Worm (Caenorhabditis elegans) whole organism, mixed stage, embryonic: ENCODE data around the gene Y45G5AM.6.

Source experiments
- bed-3 ChIP-seq: fragments of 200-800 bp; sonication (Bioruptor generic); optimal IDR thresholded peaks from 3 replicates; lab custom pipeline; 2018; ENCODE audit warnings: mild to moderate bottlenecking, missing genetic modification characterization, moderate library complexity, missing compliant biosample characterization
- blmp-1 ChIP-seq: fragments of 150-350 bp; optimal IDR thresholded peaks from 2 replicates; lab custom pipeline; 2014; ENCODE audit warnings: missing biosample characterization, missing genetic modification characterization
- ceh-39 ChIP-seq: fragments of 150-350 bp; optimal IDR thresholded peaks from 2 replicates; lab custom pipeline; 2014; ENCODE audit warnings: missing biosample characterization, missing genetic modification characterization
- ceh-43 ChIP-seq: fragments of 200-800 bp; sonication (Bioruptor generic); optimal IDR thresholded peaks from 2 replicates; lab custom pipeline; 2018; ENCODE audit warnings: mild to moderate bottlenecking, missing genetic modification characterization, moderate library complexity, missing compliant biosample characterization
- ceh-83 ChIP-seq: fragments of 200-800 bp; sonication (Bioruptor generic); optimal IDR thresholded peaks from 2 replicates; lab custom pipeline; 2018; ENCODE audit warnings: mild to moderate bottlenecking, missing genetic modification characterization, missing compliant biosample characterization
- cnd-1 ChIP-seq: fragments of 200-800 bp; sonication (Bioruptor generic); optimal IDR thresholded peaks from 2 replicates; lab custom pipeline; 2018; ENCODE audit warnings: mild to moderate bottlenecking, missing genetic modification characterization, missing compliant biosample characterization
- drap-1 ChIP-seq: fragments of 200-800 bp; sonication (Bioruptor generic); optimal IDR thresholded peaks from 3 replicates; lab custom pipeline; 2018; ENCODE audit warnings: mild to moderate bottlenecking, missing genetic modification characterization, missing compliant biosample characterization
- elt-1 ChIP-seq: sonication (generic microtip); optimal IDR thresholded peaks from 2 replicates; lab custom pipeline; 2017; ENCODE audit warnings: missing genetic modification characterization, mild to moderate bottlenecking, missing compliant biosample characterization, antibody characterized with exemption, moderate library complexity, borderline replicate concordance; ENCODE audit not compliant: insufficient read depth
- ham-2 ChIP-seq: fragments of 200-800 bp; sonication (Bioruptor generic); optimal IDR thresholded peaks from 2 replicates; lab custom pipeline; 2018; ENCODE audit warnings: mild to moderate bottlenecking, missing genetic modification characterization, missing compliant biosample characterization
- lin-13 ChIP-seq: fragments of 150-350 bp; optimal IDR thresholded peaks from 2 replicates; lab custom pipeline; 2014; ENCODE audit warnings: missing biosample characterization, missing genetic modification characterization
- lin-32 ChIP-seq: fragments of 200-800 bp; sonication (Bioruptor generic); optimal IDR thresholded peaks from 2 replicates; lab custom pipeline; 2018; ENCODE audit warnings: mild to moderate bottlenecking, missing genetic modification characterization, missing compliant biosample characterization
- lsy-2 ChIP-seq: fragments of 150-350 bp; optimal IDR thresholded peaks from 2 replicates; lab custom pipeline; 2014; ENCODE audit warnings: missing biosample characterization, missing genetic modification characterization
- mab-5 ChIP-seq: fragments of 150-350 bp; optimal IDR thresholded peaks from 2 replicates; lab custom pipeline; 2014; ENCODE audit warnings: missing biosample characterization, missing genetic modification characterization
- mep-1 ChIP-seq: fragments of 150-350 bp; optimal IDR thresholded peaks from 2 replicates; lab custom pipeline; 2017; ENCODE audit warnings: missing biosample characterization, missing genetic modification reagents, missing genetic modification characterization, inconsistent platforms
- mls-2 ChIP-seq: sonication (generic microtip); optimal IDR thresholded peaks from 2 replicates; lab custom pipeline; 2016; ENCODE audit warnings: mild to moderate bottlenecking, missing genetic modification characterization, moderate library complexity, missing compliant biosample characterization
- nhr-2 ChIP-seq: fragments of 150-350 bp; optimal IDR thresholded peaks from 2 replicates; lab custom pipeline; 2014; ENCODE audit warnings: missing biosample characterization, missing genetic modification characterization
- nhr-237 ChIP-seq: fragments of 150-350 bp; optimal IDR thresholded peaks from 2 replicates; lab custom pipeline; 2014; ENCODE audit warnings: missing biosample characterization, missing genetic modification characterization
- nhr-76 ChIP-seq: sonication (generic microtip); optimal IDR thresholded peaks from 2 replicates; lab custom pipeline; 2017; ENCODE audit warnings: missing biosample characterization, missing genetic modification characterization
- pha-4 ChIP-seq: fragments of 150-350 bp; optimal IDR thresholded peaks from 2 replicates; lab custom pipeline; 2018; ENCODE audit warnings: missing biosample characterization, missing genetic modification reagents, missing genetic modification characterization
- sptf-1 ChIP-seq: sonication (generic microtip); optimal IDR thresholded peaks from 2 replicates; lab custom pipeline; 2017; ENCODE audit warnings: mild to moderate bottlenecking, missing genetic modification characterization, moderate library complexity, missing compliant biosample characterization
- tbx-8 ChIP-seq: fragments of 200-800 bp; sonication (Bioruptor generic); optimal IDR thresholded peaks from 2 replicates; lab custom pipeline; 2018; ENCODE audit warnings: mild to moderate bottlenecking, missing genetic modification characterization, moderate library complexity, missing compliant biosample characterization
- unc-120 ChIP-seq: sonication (generic microtip); optimal IDR thresholded peaks from 2 replicates; lab custom pipeline; 2017; ENCODE audit warnings: missing genetic modification characterization, missing compliant biosample characterization; ENCODE audit not compliant: poor library complexity, severe bottlenecking
- unc-39 ChIP-seq: fragments of 150-350 bp; optimal IDR thresholded peaks from 2 replicates; lab custom pipeline; 2014; ENCODE audit warnings: missing biosample characterization, missing genetic modification characterization
- zip-8 ChIP-seq: fragments of 150-350 bp; optimal IDR thresholded peaks from 2 replicates; lab custom pipeline; 2014; ENCODE audit warnings: missing biosample characterization, missing genetic modification characterization
- ztf-11 ChIP-seq: fragments of 150-350 bp; optimal IDR thresholded peaks from 2 replicates; lab custom pipeline; 2014; ENCODE audit warnings: missing biosample characterization, missing genetic modification characterization

The Y45G5AM.6 gene

ce11 chrV:4106688-4107087, 45.4 kb downstream of the Y45G5AM.6 start:
- TF ChIP-seq unc-39 (tag; lab: Kevin White, UChicago), result no peak
- TF ChIP-seq pha-4, result no peak
- no peak for TF ChIP-seq lin-32
- TF ChIP-seq mep-1 (tag; lab: Kevin White, UChicago), result no peak
- TF ChIP-seq ceh-39 (tag; lab: Kevin White, UChicago), result no peak
- TF ChIP-seq nhr-237 (tag; lab: Kevin White, UChicago), result no peak
- TF ChIP-seq elt-1 (tag; lab: Kevin White, UChicago), result no peak
- TF ChIP-seq unc-120 (tag; lab: Kevin White, UChicago), result no peak
- TF ChIP-seq tbx-8 (GFP tag; lab: Kevin White, UChicago), result no peak

ce11 chrV:4104298-4104697, 47.8 kb downstream of the Y45G5AM.6 start, which contains the start of gene srj-39:
srj-39 (plus strand) TSS chrV:4104598.
- TF ChIP-seq bed-3 (GFP tag; lab: Kevin White, UChicago), result no peak
- no peak for TF ChIP-seq drap-1 (GFP tag; lab: Kevin White, UChicago)
- TF ChIP-seq lin-13, result no peak
- TF ChIP-seq blmp-1 (tag; lab: Kevin White, UChicago), result no peak
- TF ChIP-seq nhr-237 (tag; lab: Kevin White, UChicago), result no peak
- no peak for TF ChIP-seq mls-2 (tag; lab: Kevin White, UChicago)
- TF ChIP-seq nhr-2 (tag; lab: Kevin White, UChicago), result no peak
- no peak for TF ChIP-seq ham-2
- TF ChIP-seq tbx-8 (GFP tag; lab: Kevin White, UChicago), result no peak
- no peak for TF ChIP-seq ceh-83 (GFP tag; lab: Kevin White, UChicago)
- no peak for TF ChIP-seq elt-1 (tag; lab: Kevin White, UChicago)

ce11 chrV:4101567-4101966, 50.5 kb downstream of the Y45G5AM.6 start, which contains the start of gene srj-40:
srj-40 (plus strand) TSS chrV:4101867.
- TF ChIP-seq nhr-2 (tag; lab: Kevin White, UChicago), result no peak
- no peak for TF ChIP-seq ceh-39 (tag; lab: Kevin White, UChicago)
- no peak for TF ChIP-seq drap-1 (GFP tag; lab: Kevin White, UChicago)
- TF ChIP-seq cnd-1 (tag; lab: Kevin White, UChicago), result no peak
- TF ChIP-seq zip-8 (tag; lab: Kevin White, UChicago), result no peak
- TF ChIP-seq sptf-1 (tag; lab: Kevin White, UChicago), result no peak
- TF ChIP-seq nhr-237 (tag; lab: Kevin White, UChicago), result no peak
- no peak for TF ChIP-seq lsy-2 (tag; lab: Kevin White, UChicago)
- no peak for TF ChIP-seq ztf-11
- no peak for TF ChIP-seq mab-5 (tag; lab: Kevin White, UChicago)
- TF ChIP-seq nhr-76, result no peak
- no peak for TF ChIP-seq ceh-43 (GFP tag; lab: Kevin White, UChicago)
- TF ChIP-seq, all 35 proteins: peak for 0
